Worm (Caenorhabditis elegans): ENCODE measurements around the gene osta-2.

osta-2 gene

DNA sequence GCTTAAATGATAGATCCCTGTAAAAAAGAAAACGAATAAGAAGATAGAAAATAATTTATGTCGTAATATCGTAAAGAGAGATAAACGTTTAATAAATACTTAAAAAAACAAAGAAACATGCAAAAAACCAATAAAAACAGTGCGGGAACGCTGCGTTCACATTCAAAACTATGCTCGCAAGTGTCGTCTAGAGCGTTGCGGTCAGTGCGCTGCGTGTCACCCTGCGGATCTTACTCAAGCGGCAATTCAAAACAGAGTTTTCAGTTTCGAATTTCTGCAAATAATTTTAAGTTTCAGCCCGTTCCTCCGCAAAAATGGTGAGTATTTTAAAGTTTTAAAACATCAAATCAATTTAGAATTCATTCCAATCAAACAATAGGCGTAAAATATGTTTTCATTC, 7.3 kb downstream of the osta-2 start, which contains the start of the genes tiar-1 and lelo-4 (continued):
- no peak for TF ChIP-seq ztf-11 (tag; optimal IDR thresholded peaks at IDR 0.05)
- TF ChIP-seq xbp-1 (tag; optimal IDR thresholded peaks at IDR 0.05) = peak; percentile 63
- TF ChIP-seq dpl-1 (GFP tag; optimal IDR thresholded peaks at IDR 0.05) = peak; percentile 85 to 94 (median 87)
- TF ChIP-seq nhr-71 (tag; optimal IDR thresholded peaks at IDR 0.05) = peak; percentile 73
- TF ChIP-seq efl-3 (GFP tag; optimal IDR thresholded peaks at IDR 0.05) = no peak
- TF ChIP-seq lin-14 (GFP tag; optimal IDR thresholded peaks at IDR 0.05) = peak; percentile 76
- TF ChIP-seq unc-130 (tag; optimal IDR thresholded peaks at IDR 0.05) = peak; percentile 77
- TF ChIP-seq isw-1 (GFP tag; IDR thresholded peaks at IDR 0.05) = peak; percentile 50
- TF ChIP-seq lir-3 (tag; optimal IDR thresholded peaks at IDR 0.05; ENCODE audit: poor library complexity) = peak; percentile 42
- peak; percentile 19 for TF ChIP-seq nhr-90 (tag; optimal IDR thresholded peaks at IDR 0.05; ENCODE audit: poor library complexity)
- no peak for TF ChIP-seq ceh-8 (GFP tag; optimal IDR thresholded peaks at IDR 0.05)
- peak; percentile 54 for TF ChIP-seq swsn-7 (tag; optimal IDR thresholded peaks at IDR 0.05)
- no peak for TF ChIP-seq pax-3 (tag; optimal IDR thresholded peaks at IDR 0.05)
- peak; percentile 44 for TF ChIP-seq fkh-8 (tag; optimal IDR thresholded peaks at IDR 0.05)
- TF ChIP-seq tlp-1 (tag; optimal IDR thresholded peaks at IDR 0.05) = no peak
- no peak for TF ChIP-seq nhr-28 (tag; optimal IDR thresholded peaks at IDR 0.05)
- TF ChIP-seq mep-1 (tag; optimal IDR thresholded peaks at IDR 0.05) = peak; percentile 80
- peak; percentile 42 for TF ChIP-seq nhr-47 (tag; optimal IDR thresholded peaks at IDR 0.05)
- peak; percentile 72 for TF ChIP-seq nhr-85 (tag)
- no peak for TF ChIP-seq zip-4 (GFP tag; optimal IDR thresholded peaks at IDR 0.05)
- TF ChIP-seq lin-39 (tag; optimal IDR thresholded peaks at IDR 0.05) = no peak
- no peak for TF ChIP-seq unc-30 (tag; optimal IDR thresholded peaks at IDR 0.05)
- TF ChIP-seq ceh-90 (tag; optimal IDR thresholded peaks at IDR 0.05) = no peak
- TF ChIP-seq sup-37 (GFP tag; optimal IDR thresholded peaks at IDR 0.05) = no peak
- no peak for TF ChIP-seq sptf-1 (tag; optimal IDR thresholded peaks at IDR 0.05)
- TF ChIP-seq ceh-88 (GFP tag; IDR thresholded peaks at IDR 0.05) = no peak
- no peak for TF ChIP-seq ceh-63 (GFP tag; optimal IDR thresholded peaks at IDR 0.05)
- TF ChIP-seq nhr-20 (tag; optimal IDR thresholded peaks at IDR 0.05) = peak; percentile 68
- no peak for TF ChIP-seq egl-27 (tag; optimal IDR thresholded peaks at IDR 0.05)
- TF ChIP-seq unc-98 (GFP tag; IDR thresholded peaks at IDR 0.05) = no peak
- peak; percentile 92 to 95 for TF ChIP-seq lin-35 (GFP tag; optimal IDR thresholded peaks at IDR 0.05)
- no peak for TF ChIP-seq mef-2 (tag; optimal IDR thresholded peaks at IDR 0.05)
- peak in 1 of 6 experiments; percentile 58 for TF ChIP-seq elt-3 (tag; optimal IDR thresholded peaks at IDR 0.05)
- TF ChIP-seq ceh-82 (tag; optimal IDR thresholded peaks at IDR 0.05) = peak in 2 of 3 experiments; percentile 32 to 69
- TF ChIP-seq F16B12.6 (tag; optimal IDR thresholded peaks at IDR 0.05) = peak; percentile 57
- no peak for TF ChIP-seq mab-9 (GFP tag; IDR thresholded peaks at IDR 0.05)
- no peak for TF ChIP-seq hpl-2 (GFP tag; optimal IDR thresholded peaks at IDR 0.05)
- peak; percentile 66 for TF ChIP-seq C16A3.4 (tag; optimal IDR thresholded peaks at IDR 0.05)

DNA sequence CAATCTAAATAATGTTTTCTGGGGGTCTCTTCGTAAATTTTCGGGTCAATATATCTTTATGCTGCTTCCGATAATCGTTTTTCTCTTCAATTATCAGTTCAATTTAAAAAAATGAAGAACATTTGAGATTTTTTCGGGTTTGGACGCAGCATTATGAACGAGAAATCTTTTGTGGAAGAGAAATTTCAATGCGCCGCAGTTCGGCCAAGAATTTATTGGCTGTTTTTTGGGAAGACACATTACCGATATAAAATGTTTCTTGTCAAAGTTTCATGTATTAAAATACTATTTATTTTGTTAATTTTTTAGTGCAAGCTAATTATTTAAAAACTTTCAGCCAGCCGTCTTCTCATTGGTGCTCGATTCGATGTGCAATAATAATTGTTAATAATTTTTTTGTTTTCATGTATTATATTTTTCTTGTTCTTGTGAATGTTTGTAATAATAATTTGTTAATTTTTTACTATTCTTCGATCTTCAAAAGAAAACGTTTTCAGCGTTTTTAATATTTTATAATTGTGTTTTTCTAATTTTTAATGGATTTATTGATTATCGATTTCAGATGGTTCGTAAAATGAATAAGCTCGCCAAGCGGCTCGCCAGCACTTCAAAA, 8.4 kb downstream of the osta-2 start, which contains the start of the genes C18A3.10 and C18A3.3:
TSS of gene C18A3.10 (minus strand) at position 101 of the 613 bp plus-strand sequence.
TSS of gene C18A3.3 (plus strand) at position 563 of the 613 bp plus-strand sequence.
- peak in 1 of 3 experiments; percentile 14 for TF ChIP-seq dpl-1 (GFP tag; optimal IDR thresholded peaks at IDR 0.05)
- TF ChIP-seq nhr-76 (tag; optimal IDR thresholded peaks at IDR 0.05) = no peak
- TF ChIP-seq efl-1 (optimal IDR thresholded peaks at IDR 0.05) = no peak
- peak in 1 of 2 experiments; percentile 7 for TF ChIP-seq efl-1 (GFP tag; optimal IDR thresholded peaks at IDR 0.05 in 1 of 2)
- no peak for TF ChIP-seq nhr-85 (tag)
- TF ChIP-seq sup-37 (GFP tag; optimal IDR thresholded peaks at IDR 0.05) = no peak
- TF ChIP-seq alr-1 (tag; optimal IDR thresholded peaks at IDR 0.05; ENCODE audit: borderline replicate concordance) = no peak
- no peak for TF ChIP-seq hlh-4 (tag; optimal IDR thresholded peaks at IDR 0.05)
- no peak for TF ChIP-seq lin-39 (tag; optimal IDR thresholded peaks at IDR 0.05)
- no peak for TF ChIP-seq blmp-1 (tag; optimal IDR thresholded peaks at IDR 0.05)
